Worm (Caenorhabditis elegans) whole organism, L1 larva: ENCODE measurements around the gene drd-1.

Source experiments
- alr-1 ChIP-seq: fragments of 200-800 bp; sonication (Bioruptor generic); optimal IDR thresholded peaks from 2 replicates; lab custom pipeline; 2018; ENCODE audit warnings: borderline replicate concordance, mild to moderate bottlenecking, missing genetic modification characterization, missing compliant biosample characterization
- aly-2 ChIP-seq: fragments of 150-350 bp; optimal IDR thresholded peaks from 2 replicates; lab custom pipeline; 2014; ENCODE audit warnings: missing biosample characterization, missing genetic modification characterization
- ama-1 ChIP-seq: fragments of 150-350 bp; optimal IDR thresholded peaks from 2 replicates; lab custom pipeline; 2014
- ceh-82 ChIP-seq, 3 experiments: fragments of 150-350 bp in 1 of 3; sonication (generic microtip) in 2 of 3; optimal IDR thresholded peaks; 2 replicates each; lab custom pipeline; 2014 to 2017; ENCODE audit warnings: missing biosample characterization in 3 of 3, missing genetic modification characterization in 3 of 3
- ces-1 ChIP-seq: fragments of 150-350 bp; optimal IDR thresholded peaks from 2 replicates; lab custom pipeline; 2014; ENCODE audit warnings: missing biosample characterization, missing genetic modification reagents, missing genetic modification characterization
- fos-1 ChIP-seq: fragments of 150-350 bp; optimal IDR thresholded peaks from 2 replicates; lab custom pipeline; 2014; ENCODE audit warnings: missing biosample characterization, missing genetic modification characterization
- lin-13 ChIP-seq: fragments of 150-350 bp; optimal IDR thresholded peaks from 2 replicates; lab custom pipeline; 2014; ENCODE audit warnings: missing biosample characterization, missing genetic modification reagents, missing genetic modification characterization
- zag-1 ChIP-seq: fragments of 150-350 bp; optimal IDR thresholded peaks from 2 replicates; lab custom pipeline; 2014; ENCODE audit warnings: missing biosample characterization, missing genetic modification characterization
- ztf-4 ChIP-seq: fragments of 150-350 bp; optimal IDR thresholded peaks from 2 replicates; lab custom pipeline; 2014; ENCODE audit warnings: missing biosample characterization, missing genetic modification characterization

DNA sequence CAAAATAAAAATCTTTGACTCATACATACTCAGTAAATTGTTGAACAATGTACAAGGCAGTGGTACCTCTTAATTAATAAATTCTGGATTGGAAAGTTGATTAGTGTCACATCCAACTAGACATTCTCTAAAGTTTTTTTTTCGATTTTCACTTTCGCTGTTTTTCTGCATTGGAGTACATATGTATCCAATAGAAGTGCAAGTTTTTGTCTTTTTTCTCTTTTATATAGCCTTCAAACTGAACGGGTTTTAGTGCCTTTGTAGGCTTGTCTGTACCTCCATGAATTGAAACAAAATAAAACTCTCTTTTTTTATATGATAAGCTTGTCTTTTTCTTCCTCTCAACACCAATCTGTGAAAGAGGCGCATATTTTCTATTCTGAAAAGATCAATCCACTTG is 7.7 kb upstream of the drd-1 start:
- TF ChIP-seq alr-1 (tag; lab: Kevin White, UChicago) (no peak), ces-1 (GFP tag; lab: Kevin White, UChicago) (no peak), zag-1 (no peak), lin-13 (GFP tag; lab: Kevin White, UChicago) (no peak), aly-2 (tag; lab: Kevin White, UChicago) (no peak), ama-1 (lab: Kevin White, UChicago) (no peak), fos-1 (no peak), ceh-82 (tag; optimal IDR thresholded peaks at IDR 0.05; lab: Kevin White, UChicago) (no peak), ztf-4 (tag; lab: Kevin White, UChicago) (no peak)
